Fruit fly (Drosophila melanogaster) whole organism, embryonic: ENCODE measurements around the gene Dhps.

Source experiments
- CG10209 ChIP-seq: fragments of 200-800 bp; sonication (Bioruptor generic); optimal IDR thresholded peaks from 3 replicates; lab custom pipeline; 2017; ENCODE audit warnings: missing biosample characterization, mild to moderate bottlenecking, missing genetic modification characterization, missing genetic modification reagents
- CG10543 ChIP-seq: fragments of 200-800 bp; sonication (Bioruptor generic); optimal IDR thresholded peaks from 3 replicates; lab custom pipeline; 2017; ENCODE audit warnings: missing biosample characterization, mild to moderate bottlenecking, missing genetic modification characterization, moderate library complexity
- CG12104 ChIP-seq: fragments of 200-800 bp; sonication (Bioruptor generic); optimal IDR thresholded peaks from 3 replicates; lab custom pipeline; 2016; ENCODE audit warnings: missing biosample characterization, missing genetic modification characterization
- CG12236 ChIP-seq: fragments of 200-800 bp; sonication (Bioruptor generic); optimal IDR thresholded peaks from 2 replicates; lab custom pipeline; 2016; ENCODE audit warnings: missing biosample characterization, missing genetic modification characterization
- CG13894 ChIP-seq: fragments of 200-800 bp; sonication (Bioruptor generic); optimal IDR thresholded peaks from 3 replicates; lab custom pipeline; 2018; ENCODE audit warnings: missing biosample characterization, mild to moderate bottlenecking, missing genetic modification characterization, moderate library complexity
- CG14860 ChIP-seq: fragments of 200-800 bp; sonication (Bioruptor generic); IDR thresholded peaks from 3 replicates; pipeline ENCODE4 v1.3.6; 2022; ENCODE audit warnings: missing biosample characterization, missing genetic modification characterization; ENCODE audit not compliant: partially characterized antibody
- CG15601 ChIP-seq: fragments of 200-800 bp; sonication (Bioruptor generic); optimal IDR thresholded peaks from 3 replicates; lab custom pipeline; 2019; ENCODE audit warnings: missing biosample characterization, mild to moderate bottlenecking, missing genetic modification characterization, moderate library complexity
- CG1647 ChIP-seq: fragments of 200-800 bp; sonication (Bioruptor generic); optimal IDR thresholded peaks from 3 replicates; lab custom pipeline; 2016; ENCODE audit warnings: missing biosample characterization, missing genetic modification characterization
- CG17359 ChIP-seq: fragments of 200-800 bp; sonication (Bioruptor generic); optimal IDR thresholded peaks from 3 replicates; lab custom pipeline; 2018; ENCODE audit warnings: missing biosample characterization, mild to moderate bottlenecking, missing genetic modification characterization, moderate library complexity
- CG17912 ChIP-seq: fragments of 200-800 bp; sonication (Bioruptor generic); optimal IDR thresholded peaks from 2 replicates; lab custom pipeline; 2018; ENCODE audit warnings: missing biosample characterization, mild to moderate bottlenecking, missing genetic modification characterization
- CG18262 ChIP-seq: fragments of 200-800 bp; optimal IDR thresholded peaks from 3 replicates; lab custom pipeline; 2019; ENCODE audit warnings: missing biosample characterization, mild to moderate bottlenecking, missing genetic modification characterization, moderate library complexity
- CG18599 ChIP-seq: fragments of 200-800 bp; sonication (Bioruptor generic); optimal IDR thresholded peaks from 3 replicates; lab custom pipeline; 2017; ENCODE audit warnings: missing biosample characterization, missing genetic modification characterization, mild to moderate bottlenecking, moderate library complexity, missing genetic modification reagents
- CG2116 ChIP-seq: fragments of 200-800 bp; sonication (Bioruptor generic); optimal IDR thresholded peaks from 3 replicates; lab custom pipeline; 2018; ENCODE audit warnings: missing biosample characterization, mild to moderate bottlenecking, missing genetic modification characterization
- CG2875 ChIP-seq: fragments of 200-800 bp; sonication (Bioruptor generic); optimal IDR thresholded peaks from 2 replicates; lab custom pipeline; 2017; ENCODE audit warnings: missing biosample characterization, mild to moderate bottlenecking, missing genetic modification characterization, missing genetic modification reagents
- CG3065 ChIP-seq: fragments of 200-800 bp; sonication (Bioruptor generic); optimal IDR thresholded peaks from 2 replicates; lab custom pipeline; 2016; ENCODE audit warnings: missing biosample characterization, missing genetic modification characterization
- CG34376 ChIP-seq: fragments of 200-800 bp; sonication (Bioruptor generic); optimal IDR thresholded peaks from 2 replicates; lab custom pipeline; 2018; ENCODE audit warnings: missing biosample characterization, mild to moderate bottlenecking, missing genetic modification characterization
- CG42726 ChIP-seq: fragments of 200-800 bp; sonication (Bioruptor generic); IDR thresholded peaks from 2 replicates; pipeline ENCODE4 v1.3.6; 2022; ENCODE audit warnings: missing biosample characterization, missing genetic modification characterization; ENCODE audit not compliant: partially characterized antibody
- CG9437 ChIP-seq: fragments of 200-800 bp; sonication (Bioruptor generic); optimal IDR thresholded peaks from 2 replicates; lab custom pipeline; 2018; ENCODE audit warnings: missing biosample characterization, mild to moderate bottlenecking, missing genetic modification characterization
- CG9932 ChIP-seq: fragments of 200-800 bp; sonication (Bioruptor generic); IDR thresholded peaks from 2 replicates; pipeline ENCODE4 v1.3.6; 2022; ENCODE audit warnings: missing biosample characterization, missing genetic modification characterization
- Dip3 ChIP-seq: fragments of 200-800 bp; sonication (Bioruptor generic); optimal IDR thresholded peaks from 3 replicates; lab custom pipeline; 2016; ENCODE audit warnings: missing biosample characterization, missing genetic modification characterization
- E2f1 ChIP-seq: fragments of 200-800 bp; sonication (Bioruptor generic); IDR thresholded peaks from 2 replicates; pipeline ENCODE4 v1.3.6; 2022; ENCODE audit warnings: missing biosample characterization, missing genetic modification characterization
- E2f2 ChIP-seq: fragments of 200-800 bp; sonication (Bioruptor generic); IDR thresholded peaks from 2 replicates; pipeline ENCODE4 v1.3.6; 2022; ENCODE audit warnings: missing biosample characterization, missing genetic modification characterization
- Hmr ChIP-seq: fragments of 200-800 bp; sonication (Bioruptor generic); optimal IDR thresholded peaks from 3 replicates; lab custom pipeline; 2017; ENCODE audit warnings: mild to moderate bottlenecking, missing biosample characterization, missing genetic modification reagents, missing genetic modification characterization
- Mrtf ChIP-seq: fragments of 200-800 bp; sonication (Bioruptor generic); IDR thresholded peaks from 3 replicates; pipeline ENCODE4 v1.3.6; 2022; ENCODE audit warnings: missing biosample characterization, missing genetic modification characterization
- NC2α ChIP-seq: fragments of 200-800 bp; sonication (Bioruptor generic); optimal IDR thresholded peaks from 2 replicates; lab custom pipeline; 2016; ENCODE audit warnings: missing biosample characterization, missing genetic modification characterization
- Neu2 ChIP-seq: fragments of 200-800 bp; sonication (Bioruptor generic); optimal IDR thresholded peaks from 3 replicates; lab custom pipeline; 2016; ENCODE audit warnings: missing biosample characterization, missing genetic modification characterization, borderline replicate concordance
- Nf-YA ChIP-seq: fragments of 200-800 bp; sonication (Bioruptor generic); IDR thresholded peaks from 2 replicates; pipeline ENCODE4 v1.3.6; 2022; ENCODE audit warnings: missing biosample characterization, missing genetic modification characterization
- Opbp ChIP-seq: fragments of 200-800 bp; sonication (Bioruptor generic); IDR thresholded peaks from 3 replicates; pipeline ENCODE4 v1.3.6; 2022; ENCODE audit warnings: missing biosample characterization, missing genetic modification characterization; ENCODE audit not compliant: partially characterized antibody
- Pdp1 ChIP-seq, 2 experiments: fragments of 200-800 bp; sonication (Bioruptor generic); optimal IDR thresholded peaks; 3 replicates each; lab custom pipeline; 2016; ENCODE audit warnings: missing biosample characterization in 2 of 2, missing genetic modification characterization in 2 of 2, mild to moderate bottlenecking in 1 of 2, moderate library complexity in 1 of 2
- Rfx ChIP-seq: fragments of 200-800 bp; sonication (Bioruptor generic); IDR thresholded peaks from 2 replicates; pipeline ENCODE4 v1.3.6; 2022; ENCODE audit warnings: missing biosample characterization, missing genetic modification characterization
- Vsx1 ChIP-seq: fragments of 200-800 bp; sonication (Bioruptor generic); optimal IDR thresholded peaks from 2 replicates; lab custom pipeline; 2017; ENCODE audit warnings: missing biosample characterization, mild to moderate bottlenecking, missing genetic modification characterization, missing genetic modification reagents
- az2 ChIP-seq: fragments of 200-800 bp; sonication (Bioruptor generic); optimal IDR thresholded peaks from 3 replicates; lab custom pipeline; 2016; ENCODE audit warnings: missing biosample characterization, missing genetic modification characterization
- bsh ChIP-seq, 2 experiments: fragments of 200-800 bp; sonication (Bioruptor generic); optimal IDR thresholded peaks; 2 replicates each; lab custom pipeline; 2017 to 2018; ENCODE audit warnings: mild to moderate bottlenecking in 2 of 2, missing biosample characterization in 2 of 2, missing genetic modification characterization in 2 of 2, moderate library complexity in 1 of 2
- ems ChIP-seq: fragments of 200-800 bp; sonication (Bioruptor generic); optimal IDR thresholded peaks from 3 replicates; lab custom pipeline; 2016; ENCODE audit warnings: missing biosample characterization, missing genetic modification characterization
- fru ChIP-seq: fragments of >200 bp; optimal IDR thresholded peaks from 2 replicates; lab custom pipeline; 2017
- gce ChIP-seq: fragments of 200-800 bp; sonication (Bioruptor generic); IDR thresholded peaks from 3 replicates; pipeline ENCODE4 v1.3.6; 2022; ENCODE audit warnings: missing biosample characterization, missing genetic modification characterization
- grn ChIP-seq: fragments of 200-800 bp; sonication (Bioruptor generic); optimal IDR thresholded peaks from 3 replicates; lab custom pipeline; 2017; ENCODE audit warnings: missing biosample characterization, missing genetic modification characterization
- ham ChIP-seq: fragments of 200-800 bp; sonication (Bioruptor generic); IDR thresholded peaks from 2 replicates; pipeline ENCODE4 v1.3.6; 2022; ENCODE audit warnings: missing biosample characterization, missing genetic modification characterization
- nmo ChIP-seq: fragments of 200-800 bp; sonication (Bioruptor generic); optimal IDR thresholded peaks from 2 replicates; lab custom pipeline; 2018; ENCODE audit warnings: missing biosample characterization, mild to moderate bottlenecking, missing genetic modification characterization, moderate library complexity
- pfk ChIP-seq: fragments of 200-800 bp; sonication (Bioruptor generic); optimal IDR thresholded peaks from 2 replicates; lab custom pipeline; 2018; ENCODE audit warnings: missing biosample characterization, mild to moderate bottlenecking, missing genetic modification characterization, moderate library complexity
- pita ChIP-seq: fragments of 200-800 bp; sonication (Bioruptor generic); optimal IDR thresholded peaks from 2 replicates; lab custom pipeline; 2017; ENCODE audit warnings: missing biosample characterization, mild to moderate bottlenecking, missing genetic modification characterization
- psq ChIP-seq: fragments of 200-800 bp; sonication (Bioruptor generic); optimal IDR thresholded peaks from 2 replicates; lab custom pipeline; 2017; ENCODE audit warnings: missing biosample characterization, missing genetic modification characterization
- sc ChIP-seq, 3 experiments: fragments of >200 bp in 2 of 3; fragments of 200-800 bp in 1 of 3; sonication (Bioruptor generic) in 1 of 3; optimal IDR thresholded peaks; 2 replicates in 2 of 3; 3 replicates in 1 of 3; lab custom pipeline; 2017; ENCODE audit warnings: mild to moderate bottlenecking in 1 of 3, missing biosample characterization in 1 of 3, missing genetic modification characterization in 1 of 3, missing genetic modification reagents in 1 of 3
- sens-2 ChIP-seq: fragments of 200-800 bp; sonication (Bioruptor generic); IDR thresholded peaks from 2 replicates; pipeline ENCODE4 v1.3.6; 2022; ENCODE audit warnings: missing biosample characterization, missing genetic modification characterization
- so ChIP-seq: fragments of 200-800 bp; sonication (Bioruptor generic); IDR thresholded peaks from 3 replicates; pipeline ENCODE4 v1.3.6; 2022; ENCODE audit warnings: missing biosample characterization, missing genetic modification characterization
- sr ChIP-seq: fragments of 200-800 bp; sonication (Bioruptor generic); IDR thresholded peaks from 3 replicates; pipeline ENCODE4 v1.3.6; 2022; ENCODE audit warnings: missing biosample characterization, missing genetic modification characterization
- sug ChIP-seq: fragments of 200-800 bp; optimal IDR thresholded peaks from 2 replicates; lab custom pipeline; 2019; ENCODE audit warnings: missing biosample characterization, mild to moderate bottlenecking, missing genetic modification characterization, moderate library complexity
- zf30C ChIP-seq: fragments of 200-800 bp; sonication (Bioruptor generic); optimal IDR thresholded peaks from 3 replicates; lab custom pipeline; 2018; ENCODE audit warnings: missing biosample characterization, mild to moderate bottlenecking, missing genetic modification characterization
- zfh2 ChIP-seq: fragments of 200-800 bp; sonication (Bioruptor generic); optimal IDR thresholded peaks from 2 replicates; lab custom pipeline; 2016; ENCODE audit warnings: missing biosample characterization, missing genetic modification characterization

Gene Dhps

DNA sequence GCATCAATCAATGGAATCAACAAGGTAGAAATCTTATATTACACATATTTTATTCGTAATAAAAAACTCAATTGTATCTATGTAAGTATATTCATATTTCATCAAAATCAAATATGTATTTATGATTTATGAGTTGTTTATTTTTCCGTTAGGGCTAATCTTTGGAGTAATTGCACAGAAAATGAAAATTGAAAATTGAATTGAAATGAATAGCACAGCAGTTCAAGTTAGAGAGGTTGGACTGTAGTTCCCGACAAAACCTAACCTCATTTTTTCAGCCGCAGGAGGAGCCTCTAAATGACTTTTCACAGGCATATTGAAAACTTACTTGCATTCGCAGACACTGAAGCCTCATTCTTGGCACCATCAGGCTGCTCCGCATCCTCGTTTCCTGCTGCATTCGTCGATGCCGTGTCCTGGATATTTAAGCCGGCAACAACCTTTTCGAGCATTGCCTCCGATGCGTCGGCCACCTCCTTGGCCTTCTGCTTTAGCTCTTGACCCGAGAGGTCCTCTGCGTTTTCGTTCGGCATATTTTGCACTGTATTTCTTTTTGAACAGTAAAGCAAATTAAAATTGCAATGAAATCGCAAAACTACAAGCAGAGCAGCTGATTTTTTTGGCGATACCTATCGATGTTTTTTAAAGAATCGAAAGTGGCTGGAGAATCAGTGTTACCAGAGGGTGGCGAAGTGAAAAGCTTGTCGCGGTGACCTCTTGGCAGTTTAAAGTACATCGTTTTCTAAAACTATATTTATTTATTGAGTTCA lies 20.0 kb upstream of the Dhps start, which contains the start of gene Nmt (continued):
- no peak for TF ChIP-seq nmo (GFP tag; lab: Kevin White, UChicago)
- no peak for TF ChIP-seq CG3065 (GFP tag; lab: Kevin White, UChicago)
- TF ChIP-seq CG12104 (GFP tag; lab: Kevin White, UChicago), result no peak
- no peak for TF ChIP-seq ham (GFP tag; lab: Robert Waterston, UW)
- TF ChIP-seq ems (GFP tag; lab: Kevin White, UChicago), result no peak
- TF ChIP-seq CG9932 (GFP tag; lab: Robert Waterston, UW), result peak; percentile 72
- TF ChIP-seq E2f1 (GFP tag; lab: Robert Waterston, UW), result no peak
- TF ChIP-seq pfk (GFP tag; lab: Kevin White, UChicago), result no peak
- no peak for TF ChIP-seq sr (GFP tag; lab: Robert Waterston, UW)
- TF ChIP-seq gce (GFP tag; lab: Robert Waterston, UW), result no peak
- peak; percentile 11 for TF ChIP-seq CG2116 (GFP tag; lab: Kevin White, UChicago)
- peak in 1 of 2 experiments; percentile 43 for TF ChIP-seq bsh (GFP tag; optimal IDR thresholded peaks at IDR 0.05; lab: Kevin White, UChicago)
- TF ChIP-seq E2f2 (GFP tag; lab: Robert Waterston, UW), result peak; percentile 86
- no peak for TF ChIP-seq CG34376
- peak; percentile 26 for TF ChIP-seq CG17359 (tag; lab: Kevin White, UChicago)
- TF ChIP-seq CG2875 (GFP tag; lab: Kevin White, UChicago), result no peak
- TF ChIP-seq zfh2 (GFP tag; lab: Kevin White, UChicago), result peak; percentile 25
- TF ChIP-seq grn (GFP tag; lab: Kevin White, UChicago), result no peak
- TF ChIP-seq so (GFP tag; lab: Robert Waterston, UW), result no peak
- TF ChIP-seq CG14860 (GFP tag; lab: Robert Waterston, UW), result peak; percentile 53; the same call in 2 of the 3 replicates
- TF ChIP-seq CG10543 (GFP tag; lab: Kevin White, UChicago), result no peak
- no peak for TF ChIP-seq CG1647 (GFP tag; lab: Kevin White, UChicago)
- TF ChIP-seq Mrtf (GFP tag; lab: Robert Waterston, UW), result no peak
- no peak for TF ChIP-seq CG17912 (GFP tag; lab: Kevin White, UChicago)
- TF ChIP-seq CG18599 (GFP tag; lab: Kevin White, UChicago), result no peak
- no peak for TF ChIP-seq psq (GFP tag; lab: Kevin White, UChicago)
- peak; percentile 36 for TF ChIP-seq CG10209
- peak; percentile 35; the same call in 1 of the 2 replicates for TF ChIP-seq CG42726 (GFP tag; lab: Robert Waterston, UW)
- peak; percentile 84 for TF ChIP-seq Opbp (GFP tag; lab: Robert Waterston, UW)
- no peak for TF ChIP-seq CG12236 (GFP tag; lab: Kevin White, UChicago)
- TF ChIP-seq Vsx1, result no peak
- peak; percentile 28 for TF ChIP-seq Hmr
- peak; percentile 10 for TF ChIP-seq CG9437 (GFP tag; lab: Kevin White, UChicago)
- no peak for TF ChIP-seq sc (optimal IDR thresholded peaks at IDR 0.05; lab: Kevin White, UChicago)
- no peak for TF ChIP-seq sc (GFP tag; optimal IDR thresholded peaks at IDR 0.05; lab: Kevin White, UChicago)
- no peak for TF ChIP-seq CG18262 (tag; lab: Kevin White, UChicago)
- TF ChIP-seq sug (tag; lab: Kevin White, UChicago), result no peak
- no peak for TF ChIP-seq pita
- no peak for TF ChIP-seq zf30C (GFP tag; lab: Kevin White, UChicago)
- TF ChIP-seq Pdp1 (GFP tag; optimal IDR thresholded peaks at IDR 0.05; lab: Kevin White, UChicago), result peak in 1 of 2 experiments; percentile 4
- peak; percentile 5 for TF ChIP-seq az2 (GFP tag; lab: Kevin White, UChicago)
- TF ChIP-seq Dip3, result peak; percentile 4
- no peak for TF ChIP-seq NC2α (GFP tag; lab: Kevin White, UChicago)
- TF ChIP-seq Neu2 (GFP tag; lab: Kevin White, UChicago), result no peak
- TF ChIP-seq Nf-YA, result no peak
- TF ChIP-seq CG13894 (tag; lab: Kevin White, UChicago), result no peak
- TF ChIP-seq fru (lab: Kevin White, UChicago), result no peak
- TF ChIP-seq Rfx (GFP tag; lab: Robert Waterston, UW), result no peak
- no peak for TF ChIP-seq CG15601 (tag; lab: Kevin White, UChicago)
- 0 out of 2 replicates have a peak, but pooled peaks have one; percentile 20 for TF ChIP-seq sens-2 (GFP tag; lab: Robert Waterston, UW)
